Worm (Caenorhabditis elegans) whole organism, mixed stage, embryonic: Measurements from ENCODE around the gene M163.1.

Experiments
- elt-3 ChIP-seq: fragments of 150-350 bp; optimal IDR thresholded peaks from 2 replicates; lab custom pipeline; 2014; ENCODE audit warnings: missing biosample characterization, missing genetic modification characterization
- nhr-28 ChIP-seq: fragments of 150-350 bp; optimal IDR thresholded peaks from 2 replicates; lab custom pipeline; 2014; ENCODE audit warnings: missing biosample characterization, missing genetic modification characterization
- unc-39 ChIP-seq: fragments of 150-350 bp; optimal IDR thresholded peaks from 2 replicates; lab custom pipeline; 2014; ENCODE audit warnings: missing biosample characterization, missing genetic modification characterization

ce11 chrX:14549709-14550199, 46.1 kb upstream of the M163.1 start, which contains the start of gene ram-5:
- TF ChIP-seq unc-39 (tag; lab: Kevin White, UChicago) (no peak), nhr-28 (no peak), elt-3 (tag; lab: Kevin White, UChicago) (no peak)
